Worm (Caenorhabditis elegans) whole organism, early embryonic: ENCODE measurements around the gene C18D11.9.

Experiments used
- B0310.2 ChIP-seq: sonication (generic microtip); optimal IDR thresholded peaks from 2 replicates; lab custom pipeline; 2016; ENCODE audit warnings: mild to moderate bottlenecking, missing genetic modification characterization, missing compliant biosample characterization
- F13C5.2 ChIP-seq: sonication (generic microtip); optimal IDR thresholded peaks from 2 replicates; lab custom pipeline; 2017; ENCODE audit warnings: mild to moderate bottlenecking, missing genetic modification characterization, inconsistent platforms, missing compliant biosample characterization
- ama-1 ChIP-seq: fragments of 150-350 bp; optimal IDR thresholded peaks from 2 replicates; lab custom pipeline; 2014
- ceh-13 ChIP-seq: fragments of 200-800 bp; sonication (Bioruptor generic); optimal IDR thresholded peaks from 2 replicates; lab custom pipeline; 2018; ENCODE audit warnings: mild to moderate bottlenecking, missing genetic modification characterization, missing compliant biosample characterization
- ceh-36 ChIP-seq: sonication (generic microtip); optimal IDR thresholded peaks from 2 replicates; lab custom pipeline; 2016; ENCODE audit warnings: missing genetic modification characterization, inconsistent platforms, missing compliant biosample characterization
- ets-7 ChIP-seq: sonication (generic microtip); optimal IDR thresholded peaks from 2 replicates; lab custom pipeline; 2016; ENCODE audit warnings: missing genotype, missing genetic modification characterization, missing compliant biosample characterization
- flt-1 ChIP-seq: fragments of 200-800 bp; sonication (Bioruptor generic); IDR thresholded peaks from 2 replicates; pipeline ENCODE4 v1.3.6; 2022; ENCODE audit warnings: missing genetic modification characterization, missing compliant biosample characterization
- hmbx-1 ChIP-seq: sonication (generic microtip); optimal IDR thresholded peaks from 2 replicates; lab custom pipeline; 2016; ENCODE audit warnings: mild to moderate bottlenecking, missing genetic modification characterization, missing compliant biosample characterization
- hmg-4 ChIP-seq: fragments of 200-800 bp; sonication (Bioruptor generic); optimal IDR thresholded peaks from 2 replicates; lab custom pipeline; 2018; ENCODE audit warnings: mild to moderate bottlenecking, missing genetic modification characterization, missing compliant biosample characterization
- hnd-1 ChIP-seq: sonication (generic microtip); optimal IDR thresholded peaks from 2 replicates; lab custom pipeline; 2016; ENCODE audit warnings: missing genetic modification characterization, missing compliant biosample characterization
- pes-1 ChIP-seq: fragments of 200-800 bp; sonication (Bioruptor generic); IDR thresholded peaks from 2 replicates; pipeline ENCODE4 v1.3.6; 2022; ENCODE audit warnings: missing genetic modification reagents, missing genetic modification characterization, missing compliant biosample characterization
- sea-1 ChIP-seq: fragments of 200-800 bp; sonication (Bioruptor generic); conservative IDR thresholded peaks from 2 replicates; pipeline ENCODE4 v1.3.6; 2022; ENCODE audit warnings: missing genetic modification characterization, missing compliant biosample characterization
- tbx-37 ChIP-seq: fragments of 200-800 bp; sonication (Bioruptor generic); conservative IDR thresholded peaks from 2 replicates; pipeline ENCODE4 v1.3.6; 2022; ENCODE audit warnings: missing genetic modification reagents, missing genetic modification characterization, missing compliant biosample characterization

- TF ChIP-seq B0310.2 (tag; lab: Kevin White, UChicago), result no peak
- TF ChIP-seq F13C5.2 (tag; lab: Kevin White, UChicago), result no peak
- no peak for TF ChIP-seq sea-1
- no peak for TF ChIP-seq ama-1
- no peak for TF ChIP-seq flt-1
- no peak for TF ChIP-seq ceh-36 (tag; lab: Kevin White, UChicago)
- TF ChIP-seq pes-1 (GFP tag; lab: Robert Waterston, UW), result no peak
- no peak for TF ChIP-seq ceh-13 (GFP tag; lab: Kevin White, UChicago)
- no peak for TF ChIP-seq ets-7 (tag; lab: Kevin White, UChicago)
- TF ChIP-seq tbx-37, result no peak
- no peak for TF ChIP-seq hnd-1
- TF ChIP-seq hmg-4 (GFP tag; lab: Kevin White, UChicago), result no peak
- no peak for TF ChIP-seq hmbx-1
Observed at ce11 chrIII:11806695-11807094, 2.2 kb upstream of the C18D11.9 start, which contains the start of gene C18D11.7.
